Fruit fly (Drosophila melanogaster): Measurements from ENCODE around the gene Dim1.

DNA sequence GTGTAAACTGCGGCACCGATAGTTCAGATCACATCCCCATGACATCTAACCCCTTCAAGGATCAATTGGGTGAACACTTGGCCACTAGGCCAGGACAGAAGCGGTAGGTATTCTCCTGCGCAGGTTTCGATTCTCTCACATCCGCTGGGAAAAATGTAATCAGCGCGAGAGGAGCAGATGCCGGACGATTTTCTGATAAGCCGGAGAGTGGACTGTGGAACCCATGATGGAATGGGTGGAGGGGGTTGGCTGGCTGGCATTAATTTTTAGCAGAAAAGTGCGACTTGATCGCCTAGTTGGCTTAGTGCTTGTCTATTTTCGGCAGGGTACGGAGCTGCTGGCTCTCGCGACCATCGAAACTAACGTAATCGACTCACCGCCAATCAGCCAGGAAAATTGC lies 15.0 kb upstream of the Dim1 start, which contains the start of gene Tps1:
- TF ChIP-seq Pif1B (GFP tag; optimal IDR thresholded peaks at IDR 0.05) (no peak), CG14655 (GFP tag; optimal IDR thresholded peaks at IDR 0.05) (no peak), Ets98B (GFP tag; IDR thresholded peaks at IDR 0.05) (no peak), CG10348 (GFP tag; IDR thresholded peaks at IDR 0.05) (no peak), CG13204 (GFP tag; optimal IDR thresholded peaks at IDR 0.05) (no peak), CG9948 (tag; optimal IDR thresholded peaks at IDR 0.05) (no peak)
